Fruit fly (Drosophila melanogaster) Kc167 (cell line): ENCODE data around the gene EloB.

ENCODE experiments used
- Myc ChIP-seq: fragments of >200 bp; optimal IDR thresholded peaks from 2 replicates; lab custom pipeline; 2017; ENCODE audit warnings: missing external identifiers
- Sin3A ChIP-seq: fragments of >200 bp; optimal IDR thresholded peaks from 2 replicates; lab custom pipeline; 2018; ENCODE audit warnings: missing external identifiers
- h ChIP-seq: fragments of >200 bp; optimal IDR thresholded peaks from 3 replicates; lab custom pipeline; 2018; ENCODE audit warnings: missing external identifiers
- insv ChIP-seq: fragments of >200 bp; optimal IDR thresholded peaks from 3 replicates; lab custom pipeline; 2018; ENCODE audit warnings: missing external identifiers
- psq ChIP-seq: fragments of >200 bp; optimal IDR thresholded peaks from 2 replicates; lab custom pipeline; 2017; ENCODE audit warnings: missing external identifiers
- ttk ChIP-seq: sonication (Bioruptor generic); optimal IDR thresholded peaks from 2 replicates; lab custom pipeline; 2017; ENCODE audit warnings: missing external identifiers

Gene EloB

dm6 chr3R:20558106-20558489, 21.6 kb downstream of the EloB start:
- TF ChIP-seq Myc (lab: Kevin White, UChicago), result no peak
- no peak for TF ChIP-seq h (lab: Kevin White, UChicago)
- no peak for TF ChIP-seq insv (lab: Kevin White, UChicago)
- TF ChIP-seq ttk (lab: Kevin White, UChicago), result no peak
- no peak for TF ChIP-seq psq (lab: Kevin White, UChicago)
- TF ChIP-seq Sin3A (lab: Kevin White, UChicago), result no peak

- TF ChIP-seq Myc (lab: Kevin White, UChicago) (no peak), insv (lab: Kevin White, UChicago) (no peak), h (lab: Kevin White, UChicago) (no peak), Sin3A (lab: Kevin White, UChicago) (no peak), ttk (lab: Kevin White, UChicago) (no peak), psq (lab: Kevin White, UChicago) (no peak)
These were observed 22.1 kb downstream of the EloB start, which contains the start of the genes DPCoAC and CG5180 for dm6 chr3R:20557415-20558105. Gene DPCoAC, minus strand, starts transcription at chr3R:20557667. Gene CG5180, plus strand, starts transcription at chr3R:20557930.

- TF ChIP-seq insv (lab: Kevin White, UChicago), result no peak
- no peak for TF ChIP-seq h (lab: Kevin White, UChicago)
- TF ChIP-seq Myc (lab: Kevin White, UChicago), result no peak
- no peak for TF ChIP-seq ttk (lab: Kevin White, UChicago)
- TF ChIP-seq Sin3A (lab: Kevin White, UChicago), result no peak
- TF ChIP-seq psq (lab: Kevin White, UChicago), result no peak
These were observed 22.6 kb downstream of the EloB start for dm6 chr3R:20557114-20557414.

- TF ChIP-seq h (lab: Kevin White, UChicago) (no peak), psq (lab: Kevin White, UChicago) (no peak), Myc (lab: Kevin White, UChicago) (no peak), insv (lab: Kevin White, UChicago) (no peak), Sin3A (lab: Kevin White, UChicago) (no peak), ttk (lab: Kevin White, UChicago) (no peak)
These were observed 23.2 kb downstream of the EloB start for dm6 chr3R:20556281-20557113.

dm6 chr3R:20555720-20556280, 23.9 kb downstream of the EloB start:
- TF ChIP-seq Myc (lab: Kevin White, UChicago) (no peak), psq (lab: Kevin White, UChicago) (no peak), Sin3A (lab: Kevin White, UChicago) (no peak), insv (lab: Kevin White, UChicago) (no peak), h (lab: Kevin White, UChicago) (no peak), ttk (lab: Kevin White, UChicago) (no peak)

- no peak for TF ChIP-seq Sin3A (lab: Kevin White, UChicago)
- TF ChIP-seq Myc (lab: Kevin White, UChicago), result no peak
- TF ChIP-seq insv (lab: Kevin White, UChicago), result no peak
- TF ChIP-seq ttk (lab: Kevin White, UChicago), result no peak
- no peak for TF ChIP-seq psq (lab: Kevin White, UChicago)
- no peak for TF ChIP-seq h (lab: Kevin White, UChicago)
These were observed 24.6 kb downstream of the EloB start for dm6 chr3R:20555023-20555422.

- TF ChIP-seq h (lab: Kevin White, UChicago), result no peak
- TF ChIP-seq Sin3A (lab: Kevin White, UChicago), result no peak
- TF ChIP-seq psq (lab: Kevin White, UChicago), result no peak
- TF ChIP-seq ttk (lab: Kevin White, UChicago), result no peak
- no peak for TF ChIP-seq Myc (lab: Kevin White, UChicago)
- no peak for TF ChIP-seq insv (lab: Kevin White, UChicago)
These were observed 25.4 kb downstream of the EloB start, which contains the start of gene att-ORFB for dm6 chr3R:20554300-20554699. Gene att-ORFB, minus strand, starts transcription at chr3R:20554400.

dm6 chr3R:20552093-20552492, 27.6 kb downstream of the EloB start, which contains the start of gene Stat92E:
Gene Stat92E, minus strand, starts transcription at chr3R:20552311.
- TF ChIP-seq h (lab: Kevin White, UChicago) (no peak), ttk (lab: Kevin White, UChicago) (no peak), insv (lab: Kevin White, UChicago) (no peak), Sin3A (lab: Kevin White, UChicago) (no peak), psq (lab: Kevin White, UChicago) (no peak), Myc (lab: Kevin White, UChicago) (no peak)

dm6 chr3R:20551487-20552079, 28.1 kb downstream of the EloB start:
- TF ChIP-seq Sin3A (lab: Kevin White, UChicago) (no peak), insv (lab: Kevin White, UChicago) (no peak), h (lab: Kevin White, UChicago) (no peak), ttk (lab: Kevin White, UChicago) (no peak)

- no peak for TF ChIP-seq psq (lab: Kevin White, UChicago)
- no peak for TF ChIP-seq h (lab: Kevin White, UChicago)
- TF ChIP-seq insv (lab: Kevin White, UChicago), result no peak
- no peak for TF ChIP-seq Myc (lab: Kevin White, UChicago)
- TF ChIP-seq Sin3A (lab: Kevin White, UChicago), result no peak
- no peak for TF ChIP-seq ttk (lab: Kevin White, UChicago)
These were observed 28.8 kb downstream of the EloB start for dm6 chr3R:20550632-20551486.
